Worm (Caenorhabditis elegans) whole organism, L1 larva: ENCODE results near the gene srg-6.

Source experiments
- C04F5.9 ChIP-seq: sonication (generic microtip); optimal IDR thresholded peaks from 2 replicates; lab custom pipeline; 2016; ENCODE audit warnings: missing genetic modification characterization, missing compliant biosample characterization
- C16A3.4 ChIP-seq: fragments of 150-350 bp; optimal IDR thresholded peaks from 2 replicates; lab custom pipeline; 2014; ENCODE audit warnings: missing biosample characterization, missing genetic modification characterization
- F16B12.6 ChIP-seq: fragments of 150-350 bp; optimal IDR thresholded peaks from 2 replicates; lab custom pipeline; 2014; ENCODE audit warnings: missing biosample characterization, missing genetic modification characterization
- Y116A8C.19 ChIP-seq: sonication (generic microtip); optimal IDR thresholded peaks from 2 replicates; lab custom pipeline; 2016; ENCODE audit warnings: missing compliant biosample characterization, missing genetic modification characterization, borderline replicate concordance
- aha-1 ChIP-seq: fragments of 150-350 bp; optimal IDR thresholded peaks from 2 replicates; lab custom pipeline; 2014; ENCODE audit warnings: missing biosample characterization, missing genetic modification characterization
- alr-1 ChIP-seq: fragments of 200-800 bp; sonication (Bioruptor generic); optimal IDR thresholded peaks from 2 replicates; lab custom pipeline; 2018; ENCODE audit warnings: borderline replicate concordance, mild to moderate bottlenecking, missing genetic modification characterization, missing compliant biosample characterization
- aly-2 ChIP-seq: fragments of 150-350 bp; optimal IDR thresholded peaks from 2 replicates; lab custom pipeline; 2014; ENCODE audit warnings: missing biosample characterization, missing genetic modification characterization
- ceh-63 ChIP-seq: fragments of 200-800 bp; sonication (Bioruptor generic); optimal IDR thresholded peaks from 2 replicates; lab custom pipeline; 2018; ENCODE audit warnings: mild to moderate bottlenecking, missing genetic modification characterization, missing compliant biosample characterization
- ceh-82 ChIP-seq, 3 experiments: fragments of 150-350 bp in 1 of 3; sonication (generic microtip) in 2 of 3; optimal IDR thresholded peaks; 2 replicates each; lab custom pipeline; 2014 to 2017; ENCODE audit warnings: missing biosample characterization in 3 of 3, missing genetic modification characterization in 3 of 3
- ceh-90 ChIP-seq: sonication (generic microtip); optimal IDR thresholded peaks from 2 replicates; lab custom pipeline; 2016; ENCODE audit warnings: missing genetic modification characterization, missing compliant biosample characterization
- ces-1 ChIP-seq: fragments of 150-350 bp; optimal IDR thresholded peaks from 2 replicates; lab custom pipeline; 2014; ENCODE audit warnings: missing biosample characterization, missing genetic modification reagents, missing genetic modification characterization
- dpl-1 ChIP-seq, 3 experiments: fragments of 150-350 bp in 2 of 3; sonication (generic microtip) in 1 of 3; optimal IDR thresholded peaks; 2 replicates each; lab custom pipeline; 2014 to 2017; ENCODE audit warnings: missing biosample characterization in 3 of 3, missing genetic modification characterization in 3 of 3, missing genetic modification reagents in 3 of 3
- efl-1 ChIP-seq, 4 experiments: fragments of 150-350 bp; optimal IDR thresholded peaks in 3 of 4; peaks in 1 of 4; 1 replicate in 1 of 4; 2 replicates in 3 of 4; lab custom pipeline; 2014; ENCODE audit warnings: missing biosample characterization in 2 of 4, missing genetic modification characterization in 2 of 4, missing genetic modification reagents in 2 of 4
- efl-3 ChIP-seq: fragments of 200-800 bp; sonication (Bioruptor generic); optimal IDR thresholded peaks from 2 replicates; lab custom pipeline; 2018; ENCODE audit warnings: mild to moderate bottlenecking, missing genetic modification characterization, missing compliant biosample characterization
- egl-13 ChIP-seq: sonication (generic microtip); optimal IDR thresholded peaks from 2 replicates; lab custom pipeline; 2016; ENCODE audit warnings: missing genotype, missing genetic modification reagents, missing genetic modification characterization, missing compliant biosample characterization
- elt-2 ChIP-seq: sonication (generic microtip); optimal IDR thresholded peaks from 2 replicates; lab custom pipeline; 2016; ENCODE audit warnings: missing genetic modification characterization, mild to moderate bottlenecking, inconsistent platforms, missing compliant biosample characterization, missing genetic modification reagents
- fkh-10 ChIP-seq: sonication (generic microtip); optimal IDR thresholded peaks from 2 replicates; lab custom pipeline; 2017; ENCODE audit warnings: missing biosample characterization, missing genetic modification reagents, missing genetic modification characterization
- fkh-4 ChIP-seq: sonication (generic microtip); optimal IDR thresholded peaks from 2 replicates; lab custom pipeline; 2016; ENCODE audit warnings: missing compliant biosample characterization, missing genetic modification characterization, borderline replicate concordance
- grh-1 ChIP-seq: fragments of 200-800 bp; sonication (Bioruptor generic); IDR thresholded peaks from 2 replicates; pipeline ENCODE4 v1.3.6; 2022; ENCODE audit warnings: missing genetic modification reagents, missing genetic modification characterization, missing compliant biosample characterization
- hlh-17 ChIP-seq: fragments of 200-800 bp; sonication (Bioruptor generic); optimal IDR thresholded peaks from 2 replicates; lab custom pipeline; 2018; ENCODE audit warnings: missing genetic modification characterization, mild to moderate bottlenecking, missing compliant biosample characterization, moderate library complexity, borderline replicate concordance
- hpl-2 ChIP-seq: fragments of 150-350 bp; optimal IDR thresholded peaks from 2 replicates; lab custom pipeline; 2014; ENCODE audit warnings: missing biosample characterization, missing genetic modification reagents, missing genetic modification characterization
- isw-1 ChIP-seq: fragments of 200-800 bp; sonication (Bioruptor generic); IDR thresholded peaks from 2 replicates; pipeline ENCODE4 v1.3.6; 2022; ENCODE audit warnings: missing genetic modification characterization, missing compliant biosample characterization
- lin-13 ChIP-seq: fragments of 150-350 bp; optimal IDR thresholded peaks from 2 replicates; lab custom pipeline; 2014; ENCODE audit warnings: missing biosample characterization, missing genetic modification reagents, missing genetic modification characterization
- lin-14 ChIP-seq: fragments of 200-800 bp; sonication (Bioruptor generic); optimal IDR thresholded peaks from 2 replicates; lab custom pipeline; 2018; ENCODE audit warnings: mild to moderate bottlenecking, missing genetic modification characterization, moderate library complexity, missing compliant biosample characterization
- lin-15B ChIP-seq: fragments of 150-350 bp; sonication (generic microtip); optimal IDR thresholded peaks from 3 replicates; lab custom pipeline; 2014; ENCODE audit warnings: missing biosample characterization, missing genetic modification characterization
- lin-35 ChIP-seq, 2 experiments: fragments of 150-350 bp; optimal IDR thresholded peaks; 2 replicates each; lab custom pipeline; 2014; ENCODE audit warnings: missing biosample characterization in 2 of 2, missing genetic modification characterization in 2 of 2, missing genetic modification reagents in 2 of 2
- lin-39 ChIP-seq: fragments of 150-350 bp; optimal IDR thresholded peaks from 2 replicates; lab custom pipeline; 2014; ENCODE audit warnings: missing biosample characterization, missing genetic modification reagents, missing genetic modification characterization
- lsy-2 ChIP-seq, 2 experiments: fragments of 150-350 bp; optimal IDR thresholded peaks; 2 replicates each; lab custom pipeline; 2014; ENCODE audit warnings: missing biosample characterization in 2 of 2, missing genetic modification characterization in 2 of 2
- mab-9 ChIP-seq: fragments of 200-800 bp; sonication (Bioruptor generic); IDR thresholded peaks from 2 replicates; pipeline ENCODE4 v1.3.6; 2022; ENCODE audit warnings: missing genetic modification reagents, missing genetic modification characterization, missing compliant biosample characterization
- mdl-1 ChIP-seq, 2 experiments: fragments of 150-350 bp; optimal IDR thresholded peaks; 2 replicates each; lab custom pipeline; 2014 to 2017; ENCODE audit warnings: missing biosample characterization in 2 of 2, missing genetic modification characterization in 2 of 2, inconsistent platforms in 1 of 2
- nhr-11 ChIP-seq: fragments of 150-350 bp; optimal IDR thresholded peaks from 2 replicates; lab custom pipeline; 2014; ENCODE audit warnings: missing biosample characterization, missing genetic modification characterization
- nhr-12 ChIP-seq: sonication (generic microtip); optimal IDR thresholded peaks from 2 replicates; lab custom pipeline; 2017; ENCODE audit warnings: missing biosample characterization, missing genetic modification characterization
- nhr-19 ChIP-seq: fragments of 200-800 bp; sonication (Bioruptor generic); conservative IDR thresholded peaks from 2 replicates; pipeline ENCODE4 v1.3.6; 2022; ENCODE audit warnings: missing genetic modification characterization, missing compliant biosample characterization
- nhr-237 ChIP-seq: fragments of 150-350 bp; optimal IDR thresholded peaks from 2 replicates; lab custom pipeline; 2014; ENCODE audit warnings: missing biosample characterization, missing genetic modification characterization
- nhr-76 ChIP-seq: sonication (generic microtip); optimal IDR thresholded peaks from 2 replicates; lab custom pipeline; 2017; ENCODE audit warnings: missing biosample characterization, missing genetic modification characterization
- skn-1 ChIP-seq: fragments of 150-350 bp; optimal IDR thresholded peaks from 2 replicates; lab custom pipeline; 2014; ENCODE audit warnings: missing biosample characterization, missing genetic modification characterization
- snpc-4 ChIP-seq: fragments of 150-350 bp; optimal IDR thresholded peaks from 2 replicates; lab custom pipeline; 2014; ENCODE audit warnings: missing biosample characterization, missing genetic modification characterization
- snu-23 ChIP-seq: sonication (generic microtip); optimal IDR thresholded peaks from 2 replicates; lab custom pipeline; 2016; ENCODE audit warnings: missing genetic modification characterization, missing compliant biosample characterization
- sox-4 ChIP-seq: sonication (generic microtip); optimal IDR thresholded peaks from 2 replicates; lab custom pipeline; 2016; ENCODE audit warnings: missing genetic modification characterization, missing compliant biosample characterization
- sptf-1 ChIP-seq: fragments of 150-350 bp; optimal IDR thresholded peaks from 2 replicates; lab custom pipeline; 2014; ENCODE audit warnings: missing biosample characterization, missing genetic modification characterization
- tbx-2 ChIP-seq: sonication (generic microtip); optimal IDR thresholded peaks from 2 replicates; lab custom pipeline; 2016; ENCODE audit warnings: missing genetic modification characterization, missing compliant biosample characterization
- unc-30 ChIP-seq: sonication (generic microtip); optimal IDR thresholded peaks from 2 replicates; lab custom pipeline; 2017; ENCODE audit warnings: missing biosample characterization, missing genetic modification characterization
- unc-62 ChIP-seq: fragments of 150-350 bp; optimal IDR thresholded peaks from 2 replicates; lab custom pipeline; 2014; ENCODE audit warnings: missing biosample characterization, missing genetic modification reagents, missing genetic modification characterization
- vab-15 ChIP-seq: sonication (generic microtip); optimal IDR thresholded peaks from 2 replicates; lab custom pipeline; 2017; ENCODE audit warnings: missing genotype, mild to moderate bottlenecking, missing genetic modification characterization, missing compliant biosample characterization
- zag-1 ChIP-seq: fragments of 150-350 bp; optimal IDR thresholded peaks from 2 replicates; lab custom pipeline; 2014; ENCODE audit warnings: missing biosample characterization, missing genetic modification characterization

srg-6 gene

DNA sequence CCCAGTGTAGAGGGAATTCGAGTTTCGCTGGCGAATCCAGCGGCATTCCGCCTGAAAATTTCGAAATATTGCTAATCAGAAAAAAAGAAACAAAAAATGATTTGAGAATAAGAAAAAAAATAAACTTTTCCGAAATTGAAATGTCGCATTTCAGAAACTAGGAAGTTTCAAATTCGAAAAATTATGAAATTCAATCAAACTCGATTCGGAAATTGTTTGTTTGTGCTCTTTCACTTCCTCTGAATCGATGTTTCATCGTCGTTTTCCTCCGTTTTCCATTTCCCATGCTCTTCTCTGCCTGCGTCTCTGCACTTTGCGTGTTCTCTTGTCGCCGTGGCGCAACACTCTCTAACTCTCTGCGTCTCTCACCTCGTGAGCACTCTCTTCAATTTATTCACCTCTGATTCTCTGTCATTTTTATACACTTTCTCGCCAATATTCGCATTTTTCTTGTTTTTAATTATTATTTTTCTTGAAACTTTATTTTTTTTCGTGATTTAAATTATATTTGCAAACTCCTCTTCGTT lies 12.6 kb upstream of the srg-6 start, which contains the start of gene C18F10.7 (continued):
- TF ChIP-seq vab-15 (no peak), isw-1 (GFP tag; lab: Robert Waterston, UW) (peak; percentile 30), C04F5.9 (peak; percentile 34), C16A3.4 (peak; percentile 35), lsy-2 (tag; optimal IDR thresholded peaks at IDR 0.05; lab: Kevin White, UChicago) (peak in 1 of 2 experiments; percentile 76), hpl-2 (GFP tag; lab: Kevin White, UChicago) (no peak), elt-2 (tag; lab: Kevin White, UChicago) (peak; percentile 61), mdl-1 (tag; optimal IDR thresholded peaks at IDR 0.05; lab: Kevin White, UChicago) (peak in 1 of 2 experiments; percentile 90), snu-23 (GFP tag; lab: Kevin White, UChicago) (peak; percentile 81), lin-14 (GFP tag; lab: Kevin White, UChicago) (peak; percentile 87), nhr-19 (peak; percentile 76), nhr-76 (tag; lab: Kevin White, UChicago) (no peak), mab-9 (GFP tag; lab: Robert Waterston, UW) (no peak), fkh-4 (no peak), unc-62 (no peak), F16B12.6 (tag; lab: Kevin White, UChicago) (peak; percentile 16), lin-13 (no peak), nhr-12 (tag; lab: Kevin White, UChicago) (no peak), lin-39 (tag; lab: Kevin White, UChicago) (peak; percentile 51), hlh-17 (GFP tag; lab: Kevin White, UChicago) (no peak), snpc-4 (tag; lab: Kevin White, UChicago) (peak; percentile 64), dpl-1 (GFP tag; optimal IDR thresholded peaks at IDR 0.05; lab: Kevin White, UChicago) (peak; percentile 30 to 56 (median 48)), zag-1 (tag; lab: Kevin White, UChicago) (no peak), alr-1 (tag; lab: Kevin White, UChicago) (no peak), fkh-10 (GFP tag; lab: Kevin White, UChicago) (no peak), unc-30 (tag; lab: Kevin White, UChicago) (no peak), efl-3 (GFP tag; lab: Kevin White, UChicago) (no peak), lin-15B (tag; lab: Kevin White, UChicago) (no peak), ceh-82 (tag; optimal IDR thresholded peaks at IDR 0.05; lab: Kevin White, UChicago) (peak; percentile 37 to 64 (median 38)), ceh-90 (tag; lab: Kevin White, UChicago) (no peak), nhr-237 (tag; lab: Kevin White, UChicago) (no peak)

DNA sequence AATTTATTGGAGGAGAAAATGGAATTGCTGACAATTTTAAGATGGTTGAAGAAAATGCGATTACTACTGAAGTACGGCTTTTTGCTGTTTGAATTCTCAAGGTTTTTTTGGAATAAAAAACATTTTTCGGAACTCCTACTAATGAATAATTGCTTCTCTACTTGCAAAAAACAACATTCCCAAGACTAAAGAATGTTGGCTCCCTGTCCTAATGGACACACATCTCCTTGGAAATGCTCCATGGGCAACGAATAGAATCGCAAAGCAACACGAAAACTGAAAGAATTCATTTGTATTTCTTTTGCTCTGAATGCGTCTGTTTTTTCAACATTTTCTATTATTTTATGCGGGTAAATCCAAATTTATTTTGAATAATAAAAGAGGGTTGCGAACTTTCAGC lies 7.1 kb upstream of the srg-6 start, which contains the start of gene C18F10.2:
Gene C18F10.2 (plus strand): TSS at position 301 of the 400 bp plus-strand sequence.
- no peak for TF ChIP-seq C16A3.4
- TF ChIP-seq egl-13 (tag; lab: Kevin White, UChicago): no peak
- TF ChIP-seq aha-1 (tag; lab: Kevin White, UChicago): no peak

DNA sequence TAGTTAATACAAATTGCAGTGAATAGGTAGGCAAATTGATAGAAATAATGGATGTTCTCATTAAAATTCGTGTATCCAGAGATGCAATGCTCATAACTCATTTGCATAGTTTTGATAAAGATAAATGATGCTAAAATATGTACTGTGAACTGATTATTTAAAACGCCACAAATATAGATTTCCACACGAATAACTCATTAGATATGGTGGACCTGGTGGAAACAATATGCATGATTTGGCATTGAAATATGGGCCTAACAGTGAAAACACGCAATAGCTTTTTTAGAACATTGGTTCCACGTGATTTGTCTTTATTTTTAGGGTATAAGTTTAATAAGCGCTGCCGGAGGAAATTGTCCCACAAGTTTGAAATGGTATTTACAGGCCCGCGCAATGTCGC lies 4.5 kb upstream of the srg-6 start, which contains the start of gene srg-3:
Gene srg-3 (minus strand): TSS at position 101 of the 400 bp plus-strand sequence.
- TF ChIP-seq aha-1 (tag; lab: Kevin White, UChicago) (no peak), unc-62 (no peak), zag-1 (tag; lab: Kevin White, UChicago) (no peak), skn-1 (no peak), sox-4 (tag; lab: Kevin White, UChicago) (no peak), fkh-4 (no peak), ceh-63 (GFP tag; lab: Kevin White, UChicago) (no peak), ceh-90 (tag; lab: Kevin White, UChicago) (no peak)

DNA sequence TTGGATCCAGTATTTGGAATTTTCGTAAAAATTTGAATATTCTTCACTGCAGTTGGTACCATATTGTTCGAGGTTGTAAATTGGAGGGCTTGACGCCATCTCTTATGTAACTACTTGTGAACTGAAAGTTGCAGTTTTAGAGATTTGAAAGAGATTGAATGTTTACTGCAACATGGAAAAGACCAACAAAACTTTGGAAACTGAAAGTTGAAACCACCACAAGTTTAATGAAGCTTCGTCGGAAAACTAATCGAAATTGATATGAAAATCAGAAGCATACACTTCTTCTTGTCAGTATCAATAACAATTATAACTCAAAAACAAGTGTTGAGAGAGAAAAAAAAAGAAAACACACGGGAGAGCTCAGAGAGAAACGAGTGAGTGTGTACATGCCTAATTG lies 2.2 kb upstream of the srg-6 start, which contains the start of gene srg-7:
Gene srg-7 (minus strand): TSS at position 101 of the 400 bp plus-strand sequence.
- TF ChIP-seq lin-35 (GFP tag; optimal IDR thresholded peaks at IDR 0.05; lab: Kevin White, UChicago): no peak
- no peak for TF ChIP-seq grh-1 (GFP tag; lab: Robert Waterston, UW)
- no peak for TF ChIP-seq elt-2 (tag; lab: Kevin White, UChicago)
- TF ChIP-seq aha-1 (tag; lab: Kevin White, UChicago): no peak
- TF ChIP-seq ces-1 (GFP tag; lab: Kevin White, UChicago): no peak
- no peak for TF ChIP-seq Y116A8C.19 (tag; lab: Kevin White, UChicago)
- no peak for TF ChIP-seq aly-2 (tag; lab: Kevin White, UChicago)
- TF ChIP-seq sptf-1 (tag; lab: Kevin White, UChicago): no peak
- TF ChIP-seq unc-62: no peak
- no peak for TF ChIP-seq tbx-2
- no peak for TF ChIP-seq efl-3 (GFP tag; lab: Kevin White, UChicago)
- TF ChIP-seq unc-30 (tag; lab: Kevin White, UChicago): no peak
- no peak for TF ChIP-seq efl-1 (optimal IDR thresholded peaks at IDR 0.05; lab: Kevin White, UChicago)
- no peak for TF ChIP-seq efl-1 (GFP tag; optimal IDR thresholded peaks at IDR 0.05 in 1 of 2; lab: Kevin White, UChicago)
- no peak for TF ChIP-seq nhr-11 (tag; lab: Kevin White, UChicago)
- TF ChIP-seq, all 84 proteins: peak for 0
